In the genomic region with DNA sequence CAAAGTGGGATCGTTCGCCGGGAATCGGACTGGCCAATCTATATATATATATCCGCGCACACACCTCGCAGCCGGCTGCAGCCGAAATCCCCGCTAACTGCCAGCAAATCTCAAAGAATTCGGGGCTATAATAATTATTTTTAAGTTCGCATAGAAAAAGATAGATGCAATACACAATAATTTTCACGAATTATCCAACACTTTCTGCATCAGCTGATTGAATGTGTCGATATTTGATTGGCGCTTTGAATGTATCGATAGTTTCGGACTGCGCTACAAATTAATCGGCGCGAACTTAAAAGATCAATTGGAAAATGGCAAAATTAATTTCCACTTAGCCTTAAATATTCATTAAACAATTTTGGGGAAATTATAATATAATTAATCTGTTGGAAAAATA, we compare ENCODE assay signal across 1 fruit fly cellular context.
TF ChIP-seq lines count a peak whose summit lies in the region.

A gene (minus strand): TSS at position 169 of the 400 bp plus-strand sequence.

TF ChIP-seq in whole organism, embryonic, 481 proteins besides CTCF, POLR2A, EP300 and RAD21 (continued from another document):
- no peak for TF ChIP-seq CG43689 (GFP tag; IDR thresholded peaks at IDR 0.05; lab: Robert Waterston, UW)
- no peak for TF ChIP-seq Awh (GFP tag; IDR thresholded peaks at IDR 0.05; lab: Robert Waterston, UW)
- TF ChIP-seq CG13296 (GFP tag; optimal IDR thresholded peaks at IDR 0.05; lab: Kevin White, UChicago), result no peak
- peak; percentile 12; the same call in 1 of the 2 replicates for TF ChIP-seq CG6272 (GFP tag; IDR thresholded peaks at IDR 0.05; lab: Robert Waterston, UW)
- TF ChIP-seq CG8281 (tag; optimal IDR thresholded peaks at IDR 0.05; lab: Kevin White, UChicago), result no peak
- TF ChIP-seq CG4820 (GFP tag; optimal IDR thresholded peaks at IDR 0.05; lab: Kevin White, UChicago), result no peak
- TF ChIP-seq Lpt (GFP tag; optimal IDR thresholded peaks at IDR 0.05; lab: Kevin White, UChicago), result no peak
- TF ChIP-seq jigr1 (GFP tag; IDR thresholded peaks at IDR 0.05; lab: Robert Waterston, UW), result no peak
- TF ChIP-seq Scr (GFP tag; IDR thresholded peaks at IDR 0.05; lab: Robert Waterston, UW; ENCODE audit: partially characterized antibody), result peak; percentile 87
- peak; percentile 37 for TF ChIP-seq Sin3A (optimal IDR thresholded peaks at IDR 0.05; lab: Kevin White, UChicago)
- no peak for TF ChIP-seq Nf-YA (GFP tag; IDR thresholded peaks at IDR 0.05; lab: Robert Waterston, UW)
- TF ChIP-seq CG5180 (GFP tag; optimal IDR thresholded peaks at IDR 0.05; lab: Kevin White, UChicago), result no peak
- TF ChIP-seq CG14014 (GFP tag; IDR thresholded peaks at IDR 0.05; lab: Robert Waterston, UW), result 0 out of 2 replicates have a peak, but pooled peaks have one; percentile 8
- peak; percentile 75 for TF ChIP-seq knrl (GFP tag; IDR thresholded peaks at IDR 0.05; lab: Robert Waterston, UW; ENCODE audit: partially characterized antibody)
- no peak for TF ChIP-seq Xbp1 (GFP tag; optimal IDR thresholded peaks at IDR 0.05; lab: Kevin White, UChicago)
- no peak for TF ChIP-seq psq (GFP tag; optimal IDR thresholded peaks at IDR 0.05; lab: Kevin White, UChicago)
- peak; percentile 45 for TF ChIP-seq CG12659 (GFP tag; optimal IDR thresholded peaks at IDR 0.05; lab: Kevin White, UChicago)
- peak; percentile 69 for TF ChIP-seq gro (GFP tag; optimal IDR thresholded peaks at IDR 0.05; lab: Kevin White, UChicago)
- no peak for TF ChIP-seq CG4854 (GFP tag; optimal IDR thresholded peaks at IDR 0.05; lab: Kevin White, UChicago)
- no peak for TF ChIP-seq en (GFP tag; optimal IDR thresholded peaks at IDR 0.05; lab: Kevin White, UChicago)
- no peak for TF ChIP-seq tup (GFP tag; optimal IDR thresholded peaks at IDR 0.05; lab: Kevin White, UChicago)
- TF ChIP-seq gcm2 (GFP tag; optimal IDR thresholded peaks at IDR 0.05; lab: Kevin White, UChicago), result peak; percentile 6
- no peak for TF ChIP-seq Sox102F (GFP tag; optimal IDR thresholded peaks at IDR 0.05; lab: Kevin White, UChicago)
- TF ChIP-seq Hmr (GFP tag; optimal IDR thresholded peaks at IDR 0.05; lab: Kevin White, UChicago), result no peak
- TF ChIP-seq CG11085 (GFP tag; IDR thresholded peaks at IDR 0.05; lab: Robert Waterston, UW), result no peak
- no peak for TF ChIP-seq gce (GFP tag; IDR thresholded peaks at IDR 0.05; lab: Robert Waterston, UW)
- TF ChIP-seq inv (GFP tag; IDR thresholded peaks at IDR 0.05; lab: Robert Waterston, UW; ENCODE audit: partially characterized antibody), result peak; percentile 65
- TF ChIP-seq sug (tag; optimal IDR thresholded peaks at IDR 0.05; lab: Kevin White, UChicago), result no peak
- TF ChIP-seq ro (GFP tag; IDR thresholded peaks at IDR 0.05; lab: Robert Waterston, UW), result no peak
- no peak for TF ChIP-seq NFAT (GFP tag; IDR thresholded peaks at IDR 0.05; lab: Robert Waterston, UW)
- TF ChIP-seq CG31365 (tag; optimal IDR thresholded peaks at IDR 0.05; lab: Kevin White, UChicago), result no peak
- no peak for TF ChIP-seq D (optimal IDR thresholded peaks at IDR 0.05; lab: Kevin White, UChicago)
- TF ChIP-seq D (GFP tag; optimal IDR thresholded peaks at IDR 0.05; lab: Kevin White, UChicago), result no peak
- peak; percentile 57 for TF ChIP-seq lbe (GFP tag; optimal IDR thresholded peaks at IDR 0.05; lab: Kevin White, UChicago)
- no peak for TF ChIP-seq CG18262 (tag; optimal IDR thresholded peaks at IDR 0.05; lab: Kevin White, UChicago)
- TF ChIP-seq CG3407 (GFP tag; optimal IDR thresholded peaks at IDR 0.05; lab: Kevin White, UChicago), result no peak
- TF ChIP-seq mld (GFP tag; IDR thresholded peaks at IDR 0.05; lab: Robert Waterston, UW; ENCODE audit: partially characterized antibody), result peak; percentile 79; the same call in 2 of the 3 replicates
- TF ChIP-seq CG13287 (GFP tag; IDR thresholded peaks at IDR 0.05; lab: Robert Waterston, UW; ENCODE audit: partially characterized antibody), result peak; percentile 92
- TF ChIP-seq CG15514 (GFP tag; optimal IDR thresholded peaks at IDR 0.05; lab: Kevin White, UChicago), result peak; percentile 74
- TF ChIP-seq CrebB (tag; optimal IDR thresholded peaks at IDR 0.05; lab: Kevin White, UChicago), result peak; percentile 1
- TF ChIP-seq trem (tag; optimal IDR thresholded peaks at IDR 0.05; lab: Kevin White, UChicago), result peak; percentile 81
- 0 out of 3 replicates have a peak, but pooled peaks have one; percentile 13 for TF ChIP-seq Dbx (GFP tag; IDR thresholded peaks at IDR 0.05; lab: Robert Waterston, UW)
- TF ChIP-seq hkb (optimal IDR thresholded peaks at IDR 0.05; lab: Kevin White, UChicago), result no peak
- TF ChIP-seq hkb (GFP tag; IDR thresholded peaks at IDR 0.05; lab: Robert Waterston, UW), result no peak
- no peak for TF ChIP-seq CG10209 (GFP tag; optimal IDR thresholded peaks at IDR 0.05; lab: Kevin White, UChicago)
- peak; percentile 57 for TF ChIP-seq B-H2 (GFP tag; optimal IDR thresholded peaks at IDR 0.05; lab: Kevin White, UChicago)
- no peak for TF ChIP-seq CG8089 (GFP tag; optimal IDR thresholded peaks at IDR 0.05; lab: Kevin White, UChicago)
- no peak for TF ChIP-seq pum (GFP tag; optimal IDR thresholded peaks at IDR 0.05; lab: Kevin White, UChicago)
- TF ChIP-seq MBD-R2 (GFP tag; IDR thresholded peaks at IDR 0.05; lab: Robert Waterston, UW), result peak; percentile 79
- TF ChIP-seq CG11504 (tag; optimal IDR thresholded peaks at IDR 0.05; lab: Kevin White, UChicago), result no peak
- TF ChIP-seq dimm (GFP tag; IDR thresholded peaks at IDR 0.05; lab: Robert Waterston, UW), result no peak
- peak; percentile 85 for TF ChIP-seq unc-4 (GFP tag; IDR thresholded peaks at IDR 0.05; lab: Robert Waterston, UW; ENCODE audit: partially characterized antibody)
- TF ChIP-seq CG9609 (GFP tag; optimal IDR thresholded peaks at IDR 0.05; lab: Kevin White, UChicago), result no peak
- no peak for TF ChIP-seq CG1529 (GFP tag; optimal IDR thresholded peaks at IDR 0.05; lab: Kevin White, UChicago)
- TF ChIP-seq pho (GFP tag; optimal IDR thresholded peaks at IDR 0.05; lab: Kevin White, UChicago), result peak; percentile 28
- TF ChIP-seq rib (GFP tag; IDR thresholded peaks at IDR 0.05; lab: Robert Waterston, UW), result no peak
- TF ChIP-seq slbo (GFP tag; IDR thresholded peaks at IDR 0.05; lab: Robert Waterston, UW), result peak; percentile 28; the same call in 1 of the 2 replicates
- TF ChIP-seq CG3847 (GFP tag; IDR thresholded peaks at IDR 0.05; lab: Robert Waterston, UW), result peak; percentile 58; the same call in 1 of the 2 replicates
- no peak for TF ChIP-seq CG3726 (GFP tag; IDR thresholded peaks at IDR 0.05; lab: Robert Waterston, UW)
- no peak for TF ChIP-seq sd (tag; optimal IDR thresholded peaks at IDR 0.05; lab: Kevin White, UChicago)
- no peak for TF ChIP-seq Adf1 (GFP tag; IDR thresholded peaks at IDR 0.05; lab: Robert Waterston, UW)
- no peak for TF ChIP-seq CG12769 (tag; optimal IDR thresholded peaks at IDR 0.05; lab: Kevin White, UChicago)
- TF ChIP-seq amos (GFP tag; IDR thresholded peaks at IDR 0.05; lab: Robert Waterston, UW; ENCODE audit: partially characterized antibody), result peak; percentile 92
- peak; percentile 68 for TF ChIP-seq CG2129 (GFP tag; IDR thresholded peaks at IDR 0.05; lab: Robert Waterston, UW; ENCODE audit: partially characterized antibody)
- peak; percentile 85 for TF ChIP-seq hbn (GFP tag; IDR thresholded peaks at IDR 0.05; lab: Robert Waterston, UW; ENCODE audit: partially characterized antibody)
- no peak for TF ChIP-seq CG6689 (GFP tag; IDR thresholded peaks at IDR 0.05; lab: Robert Waterston, UW)
- no peak for TF ChIP-seq CG31224 (GFP tag; IDR thresholded peaks at IDR 0.05; lab: Robert Waterston, UW)
- TF ChIP-seq CG10979 (tag; optimal IDR thresholded peaks at IDR 0.05; lab: Kevin White, UChicago), result peak; percentile 10
- peak; percentile 66; the same call in 2 of the 3 replicates for TF ChIP-seq zen2 (GFP tag; IDR thresholded peaks at IDR 0.05; lab: Robert Waterston, UW; ENCODE audit: partially characterized antibody)
- no peak for TF ChIP-seq gsb (GFP tag; IDR thresholded peaks at IDR 0.05; lab: Robert Waterston, UW)
- TF ChIP-seq gfzf (GFP tag; optimal IDR thresholded peaks at IDR 0.05; lab: Kevin White, UChicago), result peak; percentile 8
- peak; percentile 17 for TF ChIP-seq Max (GFP tag; optimal IDR thresholded peaks at IDR 0.05; lab: Kevin White, UChicago)
- TF ChIP-seq scrt (GFP tag; optimal IDR thresholded peaks at IDR 0.05; lab: Kevin White, UChicago), result no peak
- TF ChIP-seq chinmo (GFP tag; IDR thresholded peaks at IDR 0.05; lab: Robert Waterston, UW; ENCODE audit: partially characterized antibody), result peak; percentile 83; the same call in 2 of the 4 replicates
- peak; percentile 98 for TF ChIP-seq E2f2 (GFP tag; IDR thresholded peaks at IDR 0.05; lab: Robert Waterston, UW)
- no peak for TF ChIP-seq NfI (GFP tag; optimal IDR thresholded peaks at IDR 0.05; lab: Kevin White, UChicago)
- TF ChIP-seq HLH4C (GFP tag; IDR thresholded peaks at IDR 0.05; lab: Robert Waterston, UW; ENCODE audit: partially characterized antibody), result peak; percentile 76
- TF ChIP-seq CG11696 (GFP tag; IDR thresholded peaks at IDR 0.05; lab: Robert Waterston, UW), result no peak
- peak; percentile 57 for TF ChIP-seq Ets97D (GFP tag; optimal IDR thresholded peaks at IDR 0.05; lab: Kevin White, UChicago)
- TF ChIP-seq nmo (GFP tag; optimal IDR thresholded peaks at IDR 0.05; lab: Kevin White, UChicago), result peak; percentile 39
- TF ChIP-seq HmgZ (tag; optimal IDR thresholded peaks at IDR 0.05; lab: Kevin White, UChicago), result peak; percentile 66
- TF ChIP-seq CG17802 (tag; optimal IDR thresholded peaks at IDR 0.05; lab: Kevin White, UChicago), result no peak
- no peak for TF ChIP-seq Dfd (GFP tag; optimal IDR thresholded peaks at IDR 0.05; lab: Kevin White, UChicago)
- no peak for TF ChIP-seq Atf-2 (GFP tag; optimal IDR thresholded peaks at IDR 0.05; lab: Kevin White, UChicago)
- no peak for TF ChIP-seq fru (optimal IDR thresholded peaks at IDR 0.05; lab: Kevin White, UChicago)
- TF ChIP-seq CG3995 (GFP tag; optimal IDR thresholded peaks at IDR 0.05; lab: Kevin White, UChicago), result peak; percentile 65
- no peak for TF ChIP-seq dmrt99B (tag; optimal IDR thresholded peaks at IDR 0.05; lab: Kevin White, UChicago)
- peak; percentile 92 for TF ChIP-seq Opbp (GFP tag; IDR thresholded peaks at IDR 0.05; lab: Robert Waterston, UW; ENCODE audit: partially characterized antibody)
- TF ChIP-seq tll (GFP tag; optimal IDR thresholded peaks at IDR 0.05; lab: Kevin White, UChicago), result no peak
- TF ChIP-seq hb (GFP tag; IDR thresholded peaks at IDR 0.05; lab: Robert Waterston, UW; ENCODE audit: partially characterized antibody), result peak; percentile 72; the same call in 2 of the 3 replicates
- no peak for TF ChIP-seq grn (GFP tag; optimal IDR thresholded peaks at IDR 0.05; lab: Kevin White, UChicago)
- no peak for TF ChIP-seq jing (GFP tag; optimal IDR thresholded peaks at IDR 0.05; lab: Kevin White, UChicago)
- TF ChIP-seq MESR4 (GFP tag; optimal IDR thresholded peaks at IDR 0.05; lab: Kevin White, UChicago), result peak; percentile 71
- TF ChIP-seq CG9817 (tag; optimal IDR thresholded peaks at IDR 0.05; lab: Kevin White, UChicago), result no peak
- TF ChIP-seq CG33213 (GFP tag; optimal IDR thresholded peaks at IDR 0.05; lab: Kevin White, UChicago), result peak; percentile 49
- TF ChIP-seq bbx (GFP tag; IDR thresholded peaks at IDR 0.05; lab: Robert Waterston, UW; ENCODE audit: partially characterized antibody), result peak; percentile 92
- TF ChIP-seq Mad (GFP tag; optimal IDR thresholded peaks at IDR 0.05; lab: Kevin White, UChicago), result no peak
- TF ChIP-seq CG42726 (GFP tag; IDR thresholded peaks at IDR 0.05; lab: Robert Waterston, UW; ENCODE audit: partially characterized antibody), result peak; percentile 24; the same call in 1 of the 2 replicates
- TF ChIP-seq lilli (GFP tag; optimal IDR thresholded peaks at IDR 0.05; lab: Kevin White, UChicago), result no peak
- peak; percentile 83 for TF ChIP-seq CG16813 (GFP tag; IDR thresholded peaks at IDR 0.05; lab: Robert Waterston, UW; ENCODE audit: partially characterized antibody)
- peak; percentile 22; the same call in 1 of the 2 replicates for TF ChIP-seq Rfx (GFP tag; IDR thresholded peaks at IDR 0.05; lab: Robert Waterston, UW)
- TF ChIP-seq CG6791 (GFP tag; IDR thresholded peaks at IDR 0.05; lab: Robert Waterston, UW; ENCODE audit: partially characterized antibody), result peak; percentile 87
- peak; percentile 76 for TF ChIP-seq Doc3 (GFP tag; IDR thresholded peaks at IDR 0.05; lab: Robert Waterston, UW; ENCODE audit: partially characterized antibody)
- no peak for TF ChIP-seq CG17328 (GFP tag; IDR thresholded peaks at IDR 0.05; lab: Robert Waterston, UW)
- TF ChIP-seq GATAe (GFP tag; conservative IDR thresholded peaks at IDR 0.05; lab: Robert Waterston, UW), result no peak
- peak; percentile 83 for TF ChIP-seq ato (GFP tag; IDR thresholded peaks at IDR 0.05; lab: Robert Waterston, UW; ENCODE audit: partially characterized antibody)
- no peak for TF ChIP-seq Eip74EF (GFP tag; optimal IDR thresholded peaks at IDR 0.05; lab: Kevin White, UChicago)
- no peak for TF ChIP-seq CG10565 (GFP tag; optimal IDR thresholded peaks at IDR 0.05; lab: Kevin White, UChicago)
- TF ChIP-seq CG9876 (GFP tag; optimal IDR thresholded peaks at IDR 0.05; lab: Kevin White, UChicago), result no peak
- TF ChIP-seq ATbp (GFP tag; optimal IDR thresholded peaks at IDR 0.05; lab: Kevin White, UChicago), result no peak
- TF ChIP-seq CG9797 (GFP tag; optimal IDR thresholded peaks at IDR 0.05; lab: Kevin White, UChicago), result peak; percentile 4
- no peak for TF ChIP-seq chm (GFP tag; IDR thresholded peaks at IDR 0.05; lab: Robert Waterston, UW)
- no peak for TF ChIP-seq CG11456 (GFP tag; IDR thresholded peaks at IDR 0.05; lab: Robert Waterston, UW)
- 0 out of 3 replicates have a peak, but pooled peaks have one; percentile 39 for TF ChIP-seq CG34422 (GFP tag; IDR thresholded peaks at IDR 0.05; lab: Robert Waterston, UW)
- peak; percentile 3 for TF ChIP-seq ems (GFP tag; optimal IDR thresholded peaks at IDR 0.05; lab: Kevin White, UChicago)
- no peak for TF ChIP-seq ac (GFP tag; optimal IDR thresholded peaks at IDR 0.05; lab: Kevin White, UChicago)
- TF ChIP-seq BEAF-32 (GFP tag; optimal IDR thresholded peaks at IDR 0.05; lab: Kevin White, UChicago), result peak; percentile 87
- TF ChIP-seq pzg (GFP tag; optimal IDR thresholded peaks at IDR 0.05; lab: Kevin White, UChicago), result peak; percentile 89
- TF ChIP-seq gcm (GFP tag; optimal IDR thresholded peaks at IDR 0.05; lab: Kevin White, UChicago), result no peak
- peak; percentile 25 for TF ChIP-seq CG17829 (tag; optimal IDR thresholded peaks at IDR 0.05; lab: Kevin White, UChicago)
- TF ChIP-seq Stat92E (GFP tag; optimal IDR thresholded peaks at IDR 0.05; lab: Kevin White, UChicago), result peak in 1 of 3 experiments; percentile 10
- TF ChIP-seq sens-2 (GFP tag; IDR thresholded peaks at IDR 0.05; lab: Robert Waterston, UW), result no peak
- no peak for TF ChIP-seq dysf (GFP tag; IDR thresholded peaks at IDR 0.05; lab: Robert Waterston, UW)
- TF ChIP-seq ssp (GFP tag; IDR thresholded peaks at IDR 0.05; lab: Robert Waterston, UW), result no peak
